Worm (Caenorhabditis elegans) whole organism, midembryonic: Measurements from ENCODE around the gene ZK355.3.

Experiments used
- T22C8.4 ChIP-seq: fragments of 200-800 bp; sonication (Bioruptor generic); IDR thresholded peaks from 2 replicates; pipeline ENCODE4 v1.3.6; 2022; ENCODE audit warnings: missing genetic modification characterization, missing compliant biosample characterization
- cog-1 ChIP-seq: sonication (generic microtip); optimal IDR thresholded peaks from 2 replicates; lab custom pipeline; 2016; ENCODE audit warnings: missing genetic modification characterization, missing compliant biosample characterization
- flt-1 ChIP-seq: fragments of 200-800 bp; sonication (Bioruptor generic); IDR thresholded peaks from 2 replicates; pipeline ENCODE4 v1.3.6; 2022; ENCODE audit warnings: missing genetic modification characterization, missing compliant biosample characterization
- med-1 ChIP-seq: sonication (generic microtip); optimal IDR thresholded peaks from 2 replicates; lab custom pipeline; 2017; ENCODE audit warnings: missing genetic modification characterization, mild to moderate bottlenecking, missing compliant biosample characterization, antibody characterized with exemption, missing genetic modification reagents; ENCODE audit not compliant: insufficient read depth
- ref-1 ChIP-seq: fragments of 200-800 bp; sonication (Bioruptor generic); conservative IDR thresholded peaks from 2 replicates; pipeline ENCODE4 v1.3.6; 2022; ENCODE audit warnings: missing genetic modification reagents, missing genetic modification characterization, missing compliant biosample characterization
- ztf-23 ChIP-seq: fragments of 200-800 bp; sonication (Bioruptor generic); IDR thresholded peaks from 2 replicates; pipeline ENCODE4 v1.3.6; 2022; ENCODE audit warnings: missing genetic modification reagents, missing genetic modification characterization, missing compliant biosample characterization
- ztf-29 ChIP-seq: fragments of 200-800 bp; sonication (Bioruptor generic); IDR thresholded peaks from 2 replicates; pipeline ENCODE4 v1.3.6; 2022; ENCODE audit warnings: missing genetic modification reagents, missing genetic modification characterization, missing compliant biosample characterization

- TF ChIP-seq med-1, result no peak
- no peak for TF ChIP-seq ref-1 (GFP tag; lab: Robert Waterston, UW)
- TF ChIP-seq ztf-29 (GFP tag; lab: Robert Waterston, UW), result no peak
- no peak for TF ChIP-seq T22C8.4 (GFP tag; lab: Robert Waterston, UW)
- TF ChIP-seq cog-1 (tag; lab: Kevin White, UChicago), result no peak
- TF ChIP-seq ztf-23, result no peak
- no peak for TF ChIP-seq flt-1
These were observed 3.8 kb downstream of the ZK355.3 start, which contains the start of gene ZK355.2 for ce11 chrII:2923617-2924016.
